Fruit fly (Drosophila melanogaster) whole organism, pupa: Measurements from ENCODE around the gene 825-Oak.
"Not testable (repeated sequence)": the region's sequence is repeated elsewhere in the genome, so short reads cannot be mapped to it uniquely, and the experiment has no call there.

Source experiments
- CG10348 ChIP-seq: fragments of 200-800 bp; sonication (Bioruptor generic); IDR thresholded peaks from 2 replicates; pipeline ENCODE4 v1.3.6; 2022; ENCODE audit warnings: missing biosample characterization, missing genetic modification characterization
- CG12605 ChIP-seq: fragments of 200-800 bp; sonication (Bioruptor generic); IDR thresholded peaks from 2 replicates; pipeline ENCODE4 v1.3.6; 2022; ENCODE audit warnings: missing biosample characterization, missing genetic modification characterization
- CG13204 ChIP-seq: fragments of 200-800 bp; sonication (Bioruptor generic); optimal IDR thresholded peaks from 2 replicates; lab custom pipeline; 2018; ENCODE audit warnings: missing biosample characterization, mild to moderate bottlenecking, missing genetic modification characterization, moderate library complexity
- CG14655 ChIP-seq: fragments of 200-800 bp; sonication (Bioruptor generic); optimal IDR thresholded peaks from 3 replicates; lab custom pipeline; 2017; ENCODE audit warnings: mild to moderate bottlenecking, missing biosample characterization, missing genetic modification reagents, missing genetic modification characterization
- CG15710 ChIP-seq: fragments of 200-800 bp; sonication (Bioruptor generic); optimal IDR thresholded peaks from 2 replicates; lab custom pipeline; 2018; ENCODE audit warnings: missing biosample characterization, mild to moderate bottlenecking, missing genetic modification characterization, moderate library complexity
- CG17806 ChIP-seq: fragments of 200-800 bp; sonication (Bioruptor generic); optimal IDR thresholded peaks from 2 replicates; lab custom pipeline; 2018; ENCODE audit warnings: missing biosample characterization, mild to moderate bottlenecking, missing genetic modification characterization, moderate library complexity
- CG32121 ChIP-seq: fragments of 200-800 bp; sonication (Bioruptor generic); IDR thresholded peaks from 2 replicates; pipeline ENCODE4 v1.3.6; 2022; ENCODE audit warnings: missing biosample characterization, missing genetic modification characterization
- CG34367 ChIP-seq: fragments of 200-800 bp; sonication (Bioruptor generic); optimal IDR thresholded peaks from 2 replicates; lab custom pipeline; 2018; ENCODE audit warnings: missing biosample characterization, mild to moderate bottlenecking, missing genetic modification characterization
- CG4496 ChIP-seq: fragments of 200-800 bp; sonication (Bioruptor generic); IDR thresholded peaks from 3 replicates; pipeline ENCODE4 v1.3.6; 2022; ENCODE audit warnings: missing biosample characterization, missing genetic modification characterization
- CG8159 ChIP-seq: fragments of 200-800 bp; sonication (Bioruptor generic); optimal IDR thresholded peaks from 3 replicates; lab custom pipeline; 2018; ENCODE audit warnings: missing biosample characterization, mild to moderate bottlenecking, missing genetic modification characterization, moderate library complexity
- CG8301 ChIP-seq: fragments of 200-800 bp; sonication (Bioruptor generic); optimal IDR thresholded peaks from 2 replicates; lab custom pipeline; 2018; ENCODE audit warnings: missing biosample characterization, mild to moderate bottlenecking, missing genetic modification characterization
- CG9948 ChIP-seq: fragments of 200-800 bp; sonication (Bioruptor generic); optimal IDR thresholded peaks from 2 replicates; lab custom pipeline; 2018; ENCODE audit warnings: missing biosample characterization, mild to moderate bottlenecking, missing genetic modification characterization, moderate library complexity
- D1 ChIP-seq: fragments of 200-800 bp; sonication (Bioruptor generic); optimal IDR thresholded peaks from 2 replicates; lab custom pipeline; 2018; ENCODE audit warnings: missing biosample characterization, mild to moderate bottlenecking, missing genetic modification characterization, moderate library complexity
- EcR ChIP-seq: fragments of 200-800 bp; sonication (Bioruptor generic); optimal IDR thresholded peaks from 3 replicates; lab custom pipeline; 2019; ENCODE audit warnings: missing biosample characterization, missing genetic modification characterization, mild to moderate bottlenecking, moderate library complexity, missing genetic modification reagents
- Ets98B ChIP-seq: fragments of 200-800 bp; sonication (Bioruptor generic); IDR thresholded peaks from 2 replicates; pipeline ENCODE4 v1.3.6; 2022; ENCODE audit warnings: missing biosample characterization, missing genetic modification characterization
- Pif1A ChIP-seq: fragments of 200-800 bp; sonication (Bioruptor generic); optimal IDR thresholded peaks from 3 replicates; lab custom pipeline; 2016; ENCODE audit warnings: missing biosample characterization, missing genetic modification characterization
- Pif1B ChIP-seq: fragments of 200-800 bp; sonication (Bioruptor generic); optimal IDR thresholded peaks from 3 replicates; lab custom pipeline; 2016; ENCODE audit warnings: missing biosample characterization, missing genetic modification characterization
- Snoo ChIP-seq: fragments of 200-800 bp; sonication (Bioruptor generic); optimal IDR thresholded peaks from 3 replicates; lab custom pipeline; 2017; ENCODE audit warnings: missing biosample characterization, mild to moderate bottlenecking, missing genetic modification characterization, inconsistent platforms
- fd96Ca ChIP-seq: fragments of 200-800 bp; sonication (Bioruptor generic); IDR thresholded peaks from 3 replicates; pipeline ENCODE4 v1.3.6; 2022; ENCODE audit warnings: missing biosample characterization, missing genetic modification characterization
- gl ChIP-seq: fragments of 200-800 bp; sonication (Bioruptor generic); optimal IDR thresholded peaks from 2 replicates; lab custom pipeline; 2018; ENCODE audit warnings: missing biosample characterization, mild to moderate bottlenecking, missing genetic modification characterization
- rn ChIP-seq: fragments of 200-800 bp; sonication (Bioruptor generic); IDR thresholded peaks from 2 replicates; pipeline ENCODE4 v1.3.6; 2022; ENCODE audit warnings: missing biosample characterization, missing genetic modification characterization

The 825-Oak gene

DNA sequence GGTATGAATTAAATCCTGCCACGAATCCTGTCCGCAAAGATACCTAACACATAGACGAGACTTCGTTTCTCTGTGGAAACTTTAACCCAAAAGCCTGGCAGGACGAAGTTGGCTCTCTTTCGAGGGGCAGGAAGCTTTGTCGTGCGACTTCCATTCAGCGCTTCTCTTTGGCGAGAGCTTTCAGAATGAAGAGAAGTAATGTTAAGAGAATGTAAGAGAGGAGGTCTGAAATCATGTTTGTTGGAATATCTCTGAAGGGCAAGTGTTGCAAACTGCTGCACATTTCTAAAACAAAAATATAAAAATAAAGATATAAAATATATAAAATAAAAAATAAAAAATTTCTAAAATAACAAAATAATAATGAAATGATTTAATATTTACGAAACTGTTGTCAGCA is 10.0 kb upstream of the 825-Oak start:
- TF ChIP-seq EcR (GFP tag; lab: Kevin White, UChicago), result no peak
- TF ChIP-seq CG13204 (GFP tag; lab: Kevin White, UChicago), result no peak
- TF ChIP-seq D1 (tag; lab: Kevin White, UChicago), result no peak
- TF ChIP-seq CG32121 (GFP tag; lab: Robert Waterston, UW), result no peak
- TF ChIP-seq CG8159, result no peak
- no peak for TF ChIP-seq rn
- no peak for TF ChIP-seq CG34367 (tag; lab: Kevin White, UChicago)
- TF ChIP-seq CG12605 (GFP tag; lab: Robert Waterston, UW), result no peak
- no peak for TF ChIP-seq CG4496 (GFP tag; lab: Robert Waterston, UW)
- no peak for TF ChIP-seq CG9948 (tag; lab: Kevin White, UChicago)
- TF ChIP-seq CG8301 (tag; lab: Kevin White, UChicago), result no peak
- no peak for TF ChIP-seq fd96Ca (GFP tag; lab: Robert Waterston, UW)
- no peak for TF ChIP-seq CG15710 (tag; lab: Kevin White, UChicago)
- TF ChIP-seq CG17806 (tag; lab: Kevin White, UChicago), result no peak
- TF ChIP-seq Snoo (tag; lab: Kevin White, UChicago), result no peak
- TF ChIP-seq Ets98B, result no peak
- TF ChIP-seq CG14655 (GFP tag; lab: Kevin White, UChicago), result no peak
- TF ChIP-seq Pif1A, result no peak
- TF ChIP-seq CG10348, result no peak

DNA sequence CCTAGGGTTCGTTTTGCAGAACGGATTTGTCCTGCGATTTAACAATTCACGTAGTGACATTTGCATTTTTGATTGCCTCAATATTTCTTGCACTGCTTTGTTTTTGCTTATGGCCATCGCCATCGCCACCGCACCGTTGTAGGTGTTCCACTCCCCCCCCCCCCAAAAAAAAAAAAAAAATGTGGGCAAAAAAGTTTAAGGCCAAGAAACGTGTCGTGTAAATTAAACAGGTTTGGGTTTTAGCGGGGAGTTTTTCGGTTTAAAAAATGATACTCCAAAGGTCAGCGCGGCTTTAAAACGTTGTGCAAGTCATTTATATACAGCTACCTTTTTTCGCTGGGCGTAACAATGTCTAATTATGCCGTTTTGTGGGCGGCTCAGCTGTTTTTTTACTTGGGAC is 9.2 kb upstream of the 825-Oak start:
- TF ChIP-seq fd96Ca (GFP tag; lab: Robert Waterston, UW) (0 out of 3 replicates have a peak, but pooled peaks have one; percentile 10), EcR (GFP tag; lab: Kevin White, UChicago) (no peak), D1 (tag; lab: Kevin White, UChicago) (no peak), CG4496 (GFP tag; lab: Robert Waterston, UW) (0 out of 3 replicates have a peak, but pooled peaks have one; percentile 30), CG15710 (tag; lab: Kevin White, UChicago) (no peak), CG12605 (GFP tag; lab: Robert Waterston, UW) (no peak)
- TF ChIP-seq, all 21 proteins: peak for 2

DNA sequence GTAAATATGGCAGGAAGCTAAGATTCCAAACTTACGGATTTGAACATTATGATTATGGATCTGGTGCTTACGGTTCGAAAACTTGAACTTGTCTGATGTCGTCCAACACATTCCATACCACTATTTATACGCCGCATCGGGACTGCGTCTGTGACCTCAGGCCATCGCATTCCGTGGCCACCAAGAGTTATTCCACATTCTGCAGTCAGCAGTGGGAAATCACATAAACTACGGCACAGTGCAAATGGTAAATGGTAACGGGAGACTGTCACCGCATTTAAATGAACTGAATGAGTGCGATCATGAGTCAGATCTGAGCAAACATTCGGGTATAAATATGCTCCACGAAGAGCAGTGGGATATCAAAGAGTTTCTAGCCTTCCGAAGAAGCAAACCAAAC is 3.5 kb upstream of the 825-Oak start, which contains the start of the genes CG18294 and CG32213:
Gene CG18294, minus strand, starts transcription at position 101 of the 400 bp plus-strand sequence.
Gene CG32213, plus strand, starts transcription at position 362 of the 400 bp plus-strand sequence.
- TF ChIP-seq Pif1B (GFP tag; lab: Kevin White, UChicago); CG10348; CG8159: not testable (repeated sequence)

DNA sequence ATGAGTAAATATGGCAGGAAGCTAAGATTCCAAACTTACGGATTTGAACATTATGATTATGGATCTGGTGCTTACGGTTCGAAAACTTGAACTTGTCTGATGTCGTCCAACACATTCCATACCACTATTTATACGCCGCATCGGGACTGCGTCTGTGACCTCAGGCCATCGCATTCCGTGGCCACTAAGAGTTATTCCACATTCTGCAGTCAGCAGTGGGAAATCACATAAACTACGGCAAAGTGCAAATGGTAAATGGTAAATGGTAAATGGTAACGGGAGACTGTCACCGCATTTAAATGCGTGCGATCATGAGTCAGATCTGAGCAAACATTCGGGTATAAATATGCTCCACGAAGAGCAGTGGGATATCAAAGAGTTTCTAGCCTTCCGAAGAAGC is 5.0 kb downstream of the 825-Oak start, which contains the start of the genes CG14096 and CG32214:
Gene CG14096, minus strand, starts transcription at position 101 of the 400 bp plus-strand sequence.
Gene CG32214, plus strand, starts transcription at position 368 of the 400 bp plus-strand sequence.
- not testable (repeated sequence) for TF ChIP-seq CG34367 (tag; lab: Kevin White, UChicago); fd96Ca (GFP tag; lab: Robert Waterston, UW); CG14655 (GFP tag; lab: Kevin White, UChicago)

DNA sequence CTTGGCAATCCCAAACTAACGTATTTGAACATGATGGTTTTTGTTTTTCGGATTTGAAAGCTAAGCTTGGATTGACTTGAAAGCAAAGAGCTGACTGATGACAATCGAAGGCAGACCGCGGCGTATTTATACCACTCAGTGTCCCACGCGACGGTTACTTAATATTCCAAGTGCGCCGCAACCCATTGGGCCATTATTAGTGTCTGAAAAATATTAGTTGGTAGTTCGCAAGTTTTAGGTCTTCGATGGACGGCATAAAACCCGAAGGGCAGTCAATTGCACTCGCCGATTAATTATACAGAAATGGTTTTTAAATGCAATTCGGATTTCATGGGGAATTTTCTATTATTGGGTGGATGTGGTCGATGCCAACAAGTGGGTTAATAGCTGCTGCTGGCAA is 7.4 kb downstream of the 825-Oak start, which contains the start of gene CG14095:
Gene CG14095, minus strand, starts transcription at position 101 of the 400 bp plus-strand sequence.
- no peak for TF ChIP-seq Pif1A
- TF ChIP-seq CG17806 (tag; lab: Kevin White, UChicago), result no peak
- no peak for TF ChIP-seq CG8301 (tag; lab: Kevin White, UChicago)
- TF ChIP-seq Pif1B (GFP tag; lab: Kevin White, UChicago), result no peak
- no peak for TF ChIP-seq CG4496 (GFP tag; lab: Robert Waterston, UW)
- TF ChIP-seq CG10348, result no peak
- no peak for TF ChIP-seq CG34367 (tag; lab: Kevin White, UChicago)
- TF ChIP-seq CG15710 (tag; lab: Kevin White, UChicago), result no peak
- no peak for TF ChIP-seq CG32121 (GFP tag; lab: Robert Waterston, UW)
- no peak for TF ChIP-seq D1 (tag; lab: Kevin White, UChicago)
- no peak for TF ChIP-seq CG9948 (tag; lab: Kevin White, UChicago)
- TF ChIP-seq EcR (GFP tag; lab: Kevin White, UChicago), result no peak
- no peak for TF ChIP-seq Snoo (tag; lab: Kevin White, UChicago)
- no peak for TF ChIP-seq gl
- no peak for TF ChIP-seq Ets98B
- no peak for TF ChIP-seq CG14655 (GFP tag; lab: Kevin White, UChicago)

DNA sequence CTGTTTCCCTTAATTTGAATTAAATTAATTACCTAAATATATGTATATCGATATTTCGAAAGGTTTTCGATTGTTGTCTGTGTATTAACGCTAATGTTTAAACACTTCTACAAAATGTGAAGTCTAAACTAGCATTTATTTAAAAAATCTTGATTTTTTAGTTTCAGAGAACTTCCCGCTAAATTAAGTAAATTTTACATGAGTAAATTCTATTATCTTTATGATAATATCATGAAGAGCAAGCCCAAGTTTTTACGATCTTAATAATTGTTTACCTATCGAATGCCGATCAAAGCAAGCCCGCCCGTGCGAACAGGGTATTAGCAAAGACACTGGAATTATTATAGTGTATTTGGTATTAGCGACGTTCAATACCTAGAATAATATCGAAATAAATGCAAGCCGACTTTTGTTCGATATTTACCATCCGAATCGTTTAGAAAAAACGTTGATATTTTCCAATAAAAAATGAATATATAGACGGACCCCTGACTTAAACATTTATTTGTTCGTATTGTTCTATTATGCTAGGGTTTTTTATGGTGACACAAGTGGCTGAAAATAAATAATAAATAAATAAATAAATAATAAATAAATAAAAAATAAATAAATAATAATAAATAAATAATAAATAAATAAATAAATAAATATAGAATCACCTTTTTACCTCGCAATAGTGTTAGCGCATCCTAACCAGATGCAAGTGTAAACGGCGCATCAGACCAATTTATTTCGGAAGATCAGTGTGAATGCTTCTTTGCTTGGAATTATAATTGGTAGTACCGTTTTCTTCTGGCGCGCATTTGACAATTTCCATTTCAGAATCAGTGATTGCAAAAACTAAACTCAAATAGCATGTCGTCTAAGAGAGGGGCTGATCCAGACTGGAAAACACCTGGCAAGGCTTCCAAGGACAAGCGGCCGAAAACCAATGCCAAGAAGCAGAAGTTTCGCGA is 25.4 kb downstream of the 825-Oak start, which contains the start of the genes CG33062 and Chd3:
Gene CG33062, minus strand, starts transcription at position 51 of the 956 bp plus-strand sequence.
Gene Chd3, plus strand, starts transcription at position 780 of the 956 bp plus-strand sequence.
- TF ChIP-seq CG14655 (GFP tag; lab: Kevin White, UChicago), result peak; percentile 40
- TF ChIP-seq CG17806 (tag; lab: Kevin White, UChicago), result no peak
- TF ChIP-seq CG8159, result peak; percentile 29
